Worm (Caenorhabditis elegans) whole organism, L3 larva: ENCODE data around the gene npl-10.

ENCODE experiments used
- R02D3.7 ChIP-seq: fragments of 150-350 bp; optimal IDR thresholded peaks from 2 replicates; lab custom pipeline; 2014; ENCODE audit warnings: missing biosample characterization, missing genetic modification characterization
- ama-1 ChIP-seq: fragments of 150-350 bp; optimal IDR thresholded peaks from 2 replicates; lab custom pipeline; 2018
- elt-2 ChIP-seq: sonication (generic microtip); optimal IDR thresholded peaks from 2 replicates; lab custom pipeline; 2016; ENCODE audit warnings: missing genetic modification reagents, mild to moderate bottlenecking, missing genetic modification characterization, missing compliant biosample characterization
- fkh-10 ChIP-seq: sonication (generic microtip); optimal IDR thresholded peaks from 2 replicates; lab custom pipeline; 2017; ENCODE audit warnings: missing biosample characterization, missing genetic modification reagents, missing genetic modification characterization
- lin-39 ChIP-seq: fragments of 150-350 bp; optimal IDR thresholded peaks from 2 replicates; lab custom pipeline; 2018; ENCODE audit warnings: missing biosample characterization, missing genetic modification reagents, missing genetic modification characterization
- nhr-77 ChIP-seq: fragments of 150-350 bp; optimal IDR thresholded peaks from 2 replicates; lab custom pipeline; 2014; ENCODE audit warnings: missing biosample characterization, missing genetic modification characterization

DNA sequence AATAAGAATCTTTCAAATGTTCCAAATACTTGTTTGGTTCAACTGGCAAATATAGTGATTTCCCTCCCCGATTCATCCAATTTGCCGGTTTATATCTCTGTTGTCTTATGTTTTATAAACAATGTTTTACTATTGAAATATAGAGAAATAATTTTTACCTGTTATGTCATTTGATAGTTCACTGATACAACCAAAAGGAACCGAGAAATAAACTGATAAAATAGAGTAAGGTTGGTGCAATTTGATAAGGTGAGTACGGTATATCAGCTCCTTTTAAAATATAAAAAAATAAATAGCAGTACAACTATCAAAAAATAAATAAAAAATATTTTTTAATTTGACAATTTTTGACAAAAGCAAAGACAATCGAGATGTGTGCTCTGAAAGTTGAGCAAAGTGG, 8.9 kb downstream of the npl-10 start:
- TF ChIP-seq lin-39 (no peak), ama-1 (lab: Kevin White, UChicago) (no peak), elt-2 (tag; lab: Kevin White, UChicago) (no peak), R02D3.7 (no peak), fkh-10 (GFP tag; lab: Kevin White, UChicago) (no peak), nhr-77 (tag; lab: Kevin White, UChicago) (no peak)
